Worm (Caenorhabditis elegans) whole organism, L3 larva: ENCODE measurements around the gene F10C2.5.

Experiments used
- R02D3.7 ChIP-seq: fragments of 150-350 bp; optimal IDR thresholded peaks from 2 replicates; lab custom pipeline; 2014; ENCODE audit warnings: missing biosample characterization, missing genetic modification characterization
- ZK546.5 ChIP-seq: sonication (generic microtip); optimal IDR thresholded peaks from 2 replicates; lab custom pipeline; 2017; ENCODE audit warnings: missing biosample characterization, missing genetic modification characterization
- aly-2 ChIP-seq: fragments of 150-350 bp; optimal IDR thresholded peaks from 2 replicates; lab custom pipeline; 2014; ENCODE audit warnings: missing biosample characterization, missing genetic modification characterization
- ama-1 ChIP-seq: fragments of 150-350 bp; optimal IDR thresholded peaks from 2 replicates; lab custom pipeline; 2018
- ceh-16 ChIP-seq: sonication (generic microtip); optimal IDR thresholded peaks from 2 replicates; lab custom pipeline; 2017; ENCODE audit warnings: missing biosample characterization, missing genetic modification characterization
- ceh-28 ChIP-seq: fragments of 150-350 bp; optimal IDR thresholded peaks from 2 replicates; lab custom pipeline; 2014; ENCODE audit warnings: missing biosample characterization, missing genetic modification reagents, missing genetic modification characterization
- ceh-82 ChIP-seq: fragments of 150-350 bp; optimal IDR thresholded peaks from 2 replicates; lab custom pipeline; 2014; ENCODE audit warnings: missing biosample characterization, missing genetic modification characterization
- ceh-9 ChIP-seq: sonication (generic microtip); optimal IDR thresholded peaks from 2 replicates; lab custom pipeline; 2018; ENCODE audit warnings: missing biosample characterization, missing genetic modification characterization
- daf-12 ChIP-seq: fragments of 150-350 bp; optimal IDR thresholded peaks from 2 replicates; lab custom pipeline; 2014; ENCODE audit warnings: missing biosample characterization, missing genetic modification reagents, missing genetic modification characterization
- elt-2 ChIP-seq: sonication (generic microtip); optimal IDR thresholded peaks from 2 replicates; lab custom pipeline; 2016; ENCODE audit warnings: missing genetic modification reagents, mild to moderate bottlenecking, missing genetic modification characterization, missing compliant biosample characterization
- elt-3 ChIP-seq, 3 experiments: fragments of 150-350 bp in 1 of 3; sonication (generic microtip) in 2 of 3; optimal IDR thresholded peaks; 2 replicates in 2 of 3; 4 replicates in 1 of 3; lab custom pipeline; 2014 to 2017; ENCODE audit warnings: missing biosample characterization in 3 of 3, missing genetic modification characterization in 3 of 3
- eor-1 ChIP-seq, 2 experiments: fragments of 150-350 bp; optimal IDR thresholded peaks; 2 replicates each; lab custom pipeline; 2014 to 2018; ENCODE audit warnings: missing biosample characterization in 2 of 2, missing genetic modification characterization in 2 of 2
- fkh-10 ChIP-seq: sonication (generic microtip); optimal IDR thresholded peaks from 2 replicates; lab custom pipeline; 2017; ENCODE audit warnings: missing biosample characterization, missing genetic modification reagents, missing genetic modification characterization
- fos-1 ChIP-seq: fragments of 150-350 bp; optimal IDR thresholded peaks from 2 replicates; lab custom pipeline; 2014; ENCODE audit warnings: missing biosample characterization, missing genetic modification characterization
- hmg-11 ChIP-seq: sonication (generic microtip); optimal IDR thresholded peaks from 2 replicates; lab custom pipeline; 2016; ENCODE audit warnings: missing genetic modification characterization, missing compliant biosample characterization
- jun-1 ChIP-seq: fragments of 150-350 bp; optimal IDR thresholded peaks from 2 replicates; lab custom pipeline; 2014; ENCODE audit warnings: missing biosample characterization, missing genetic modification reagents, missing genetic modification characterization
- lin-15B ChIP-seq: fragments of 150-350 bp; optimal IDR thresholded peaks from 2 replicates; lab custom pipeline; 2014; ENCODE audit warnings: missing biosample characterization, missing genetic modification characterization
- lin-39 ChIP-seq: fragments of 150-350 bp; optimal IDR thresholded peaks from 2 replicates; lab custom pipeline; 2018; ENCODE audit warnings: missing biosample characterization, missing genetic modification reagents, missing genetic modification characterization
- lsy-12 ChIP-seq: sonication (generic microtip); optimal IDR thresholded peaks from 2 replicates; lab custom pipeline; 2016; ENCODE audit warnings: mild to moderate bottlenecking, missing genetic modification characterization, missing compliant biosample characterization
- mdl-1 ChIP-seq: fragments of 150-350 bp; optimal IDR thresholded peaks from 2 replicates; lab custom pipeline; 2014; ENCODE audit warnings: missing biosample characterization, missing genetic modification characterization
- nfya-1 ChIP-seq: sonication (generic microtip); optimal IDR thresholded peaks from 2 replicates; lab custom pipeline; 2017; ENCODE audit warnings: missing genetic modification characterization, mild to moderate bottlenecking, missing compliant biosample characterization, antibody characterized with exemption, moderate library complexity; ENCODE audit not compliant: insufficient read depth
- nhr-11 ChIP-seq: fragments of 150-350 bp; optimal IDR thresholded peaks from 2 replicates; lab custom pipeline; 2014; ENCODE audit warnings: missing biosample characterization, missing genetic modification characterization
- nhr-23 ChIP-seq: fragments of 150-350 bp; optimal IDR thresholded peaks from 2 replicates; lab custom pipeline; 2014; ENCODE audit warnings: missing biosample characterization, missing genetic modification reagents, missing genetic modification characterization
- nhr-25 ChIP-seq: sonication (generic microtip); optimal IDR thresholded peaks from 2 replicates; lab custom pipeline; 2017; ENCODE audit warnings: missing biosample characterization, missing genetic modification characterization
- nhr-43 ChIP-seq: sonication (generic microtip); optimal IDR thresholded peaks from 2 replicates; lab custom pipeline; 2016; ENCODE audit warnings: mild to moderate bottlenecking, missing genetic modification characterization, missing compliant biosample characterization; ENCODE audit not compliant: poor library complexity, severe bottlenecking
- nhr-67 ChIP-seq: fragments of 150-350 bp; optimal IDR thresholded peaks from 2 replicates; lab custom pipeline; 2014; ENCODE audit warnings: missing biosample characterization, missing genetic modification characterization
- nhr-76 ChIP-seq: fragments of 150-350 bp; sonication (generic microtip); optimal IDR thresholded peaks from 5 replicates; lab custom pipeline; 2014; ENCODE audit warnings: missing biosample characterization, missing genetic modification characterization
- pha-4 ChIP-seq: fragments of 150-350 bp; optimal IDR thresholded peaks from 2 replicates; lab custom pipeline; 2014; ENCODE audit warnings: missing biosample characterization, missing genetic modification reagents, missing genetic modification characterization
- pqm-1 ChIP-seq: fragments of 150-350 bp; optimal IDR thresholded peaks from 2 replicates; lab custom pipeline; 2017; ENCODE audit warnings: missing biosample characterization, missing genetic modification characterization, inconsistent platforms
- sea-2 ChIP-seq: fragments of 150-350 bp; sonication (generic microtip); optimal IDR thresholded peaks from 4 replicates; lab custom pipeline; 2014; ENCODE audit warnings: missing biosample characterization, missing genetic modification reagents, missing genetic modification characterization
- snpc-4 ChIP-seq: fragments of 150-350 bp; optimal IDR thresholded peaks from 2 replicates; lab custom pipeline; 2014; ENCODE audit warnings: missing biosample characterization, missing genetic modification characterization
- tbx-2 ChIP-seq: sonication (generic microtip); optimal IDR thresholded peaks from 2 replicates; lab custom pipeline; 2016; ENCODE audit warnings: mild to moderate bottlenecking, missing genetic modification characterization, missing compliant biosample characterization
- unc-39 ChIP-seq: sonication (generic microtip); optimal IDR thresholded peaks from 4 replicates; lab custom pipeline; 2017; ENCODE audit warnings: missing biosample characterization, missing genetic modification characterization
- unc-62 ChIP-seq: fragments of 150-350 bp; sonication (generic microtip); optimal IDR thresholded peaks from 4 replicates; lab custom pipeline; 2014; ENCODE audit warnings: missing biosample characterization, missing genetic modification reagents, missing genetic modification characterization
- zag-1 ChIP-seq: fragments of 150-350 bp; optimal IDR thresholded peaks from 2 replicates; lab custom pipeline; 2014; ENCODE audit warnings: missing biosample characterization, missing genetic modification characterization
- ztf-11 ChIP-seq: fragments of 150-350 bp; optimal IDR thresholded peaks from 2 replicates; lab custom pipeline; 2014; ENCODE audit warnings: missing biosample characterization, missing genetic modification characterization

The F10C2.5 gene

DNA sequence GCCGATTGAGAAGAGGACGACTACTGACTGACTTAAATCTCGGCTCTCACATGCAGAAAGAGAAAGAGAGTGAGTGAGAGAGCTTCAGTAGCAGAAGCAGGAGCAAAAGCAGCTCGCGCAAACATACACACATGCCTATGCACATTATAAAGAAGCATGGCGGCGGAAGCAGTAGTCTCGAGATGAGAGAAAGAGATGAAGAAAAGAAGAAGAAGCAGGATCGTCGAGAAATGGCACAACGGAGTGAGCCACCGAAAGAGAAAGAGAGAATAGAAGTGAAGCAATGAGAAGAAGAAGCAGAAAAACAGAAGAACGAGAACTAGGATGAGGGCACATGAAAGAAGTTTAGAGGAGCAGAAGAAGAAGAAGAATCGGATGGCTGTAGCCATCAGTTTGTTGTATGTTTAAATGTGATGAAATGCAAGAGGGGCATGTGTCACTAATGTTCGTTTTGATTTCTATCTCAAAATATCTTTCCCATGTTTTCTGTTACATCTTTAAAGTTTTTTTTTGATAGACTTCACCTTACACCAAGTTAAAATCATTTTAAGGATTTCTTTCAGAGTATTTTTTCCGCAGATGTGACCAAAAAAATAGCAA lies 18.3 kb upstream of the F10C2.5 start:
- TF ChIP-seq nfya-1 (tag; lab: Kevin White, UChicago) (peak; percentile 75), hmg-11 (tag; lab: Kevin White, UChicago) (peak; percentile 21), fkh-10 (peak; percentile 84), ceh-16 (tag; lab: Kevin White, UChicago) (no peak), snpc-4 (tag; lab: Kevin White, UChicago) (peak; percentile 24), pqm-1 (tag; lab: Kevin White, UChicago) (no peak), lin-15B (peak; percentile 8), lin-39 (tag; lab: Kevin White, UChicago) (peak; percentile 74)

DNA sequence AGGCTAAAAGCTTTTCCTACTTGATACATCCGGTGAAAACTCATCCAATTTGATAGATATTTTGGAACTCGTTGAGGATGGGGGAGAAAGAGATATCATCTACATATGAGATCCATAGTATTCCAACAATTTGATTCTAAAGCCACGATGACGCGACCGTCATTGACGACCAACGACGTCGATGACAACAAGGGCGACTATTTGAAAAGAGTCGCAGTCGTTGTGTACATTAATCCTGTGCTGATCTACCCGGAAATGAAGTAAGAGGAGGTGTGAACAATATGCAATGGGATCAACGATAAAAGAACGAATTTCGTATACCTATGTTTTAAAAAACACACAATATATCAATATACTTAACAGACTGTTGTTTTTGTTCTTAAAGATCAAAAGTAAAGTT lies 17.1 kb upstream of the F10C2.5 start:
- TF ChIP-seq elt-2 (tag; lab: Kevin White, UChicago) (no peak), nfya-1 (tag; lab: Kevin White, UChicago) (no peak), lsy-12 (tag; lab: Kevin White, UChicago) (no peak), ceh-82 (tag; lab: Kevin White, UChicago) (no peak), mdl-1 (tag; lab: Kevin White, UChicago) (no peak), fkh-10 (no peak), ztf-11 (no peak), ceh-16 (tag; lab: Kevin White, UChicago) (no peak), snpc-4 (tag; lab: Kevin White, UChicago) (no peak), eor-1 (tag; optimal IDR thresholded peaks at IDR 0.05; lab: Kevin White, UChicago) (no peak), sea-2 (GFP tag; lab: Kevin White, UChicago) (no peak), ceh-9 (tag; lab: Kevin White, UChicago) (no peak), jun-1 (tag; lab: Kevin White, UChicago) (no peak), ama-1 (no peak), pqm-1 (tag; lab: Kevin White, UChicago) (no peak), unc-62 (GFP tag; lab: Kevin White, UChicago) (no peak), elt-3 (tag; optimal IDR thresholded peaks at IDR 0.05; lab: Kevin White, UChicago) (no peak), nhr-67 (tag; lab: Kevin White, UChicago) (no peak), lin-15B (no peak), nhr-43 (tag; lab: Kevin White, UChicago) (no peak)

ce11 chrV:12032060-12032459 lies 13.2 kb upstream of the F10C2.5 start, which contains the start of gene pkc-1:
TSS of gene pkc-1 (minus strand) at chrV:12032160.
- TF ChIP-seq fkh-10 (no peak), aly-2 (tag; lab: Kevin White, UChicago) (no peak), tbx-2 (tag; lab: Kevin White, UChicago) (no peak), ZK546.5 (tag; lab: Kevin White, UChicago) (no peak), snpc-4 (tag; lab: Kevin White, UChicago) (no peak), nhr-11 (tag; lab: Kevin White, UChicago) (no peak), sea-2 (GFP tag; lab: Kevin White, UChicago) (no peak), nhr-25 (no peak), elt-3 (tag; optimal IDR thresholded peaks at IDR 0.05; lab: Kevin White, UChicago) (no peak), ceh-16 (tag; lab: Kevin White, UChicago) (no peak), jun-1 (tag; lab: Kevin White, UChicago) (no peak), ztf-11 (no peak), unc-39 (no peak), lin-39 (tag; lab: Kevin White, UChicago) (no peak), unc-62 (GFP tag; lab: Kevin White, UChicago) (no peak), daf-12 (tag; lab: Kevin White, UChicago) (no peak)
- TF ChIP-seq, all 47 proteins: peak for 0

DNA sequence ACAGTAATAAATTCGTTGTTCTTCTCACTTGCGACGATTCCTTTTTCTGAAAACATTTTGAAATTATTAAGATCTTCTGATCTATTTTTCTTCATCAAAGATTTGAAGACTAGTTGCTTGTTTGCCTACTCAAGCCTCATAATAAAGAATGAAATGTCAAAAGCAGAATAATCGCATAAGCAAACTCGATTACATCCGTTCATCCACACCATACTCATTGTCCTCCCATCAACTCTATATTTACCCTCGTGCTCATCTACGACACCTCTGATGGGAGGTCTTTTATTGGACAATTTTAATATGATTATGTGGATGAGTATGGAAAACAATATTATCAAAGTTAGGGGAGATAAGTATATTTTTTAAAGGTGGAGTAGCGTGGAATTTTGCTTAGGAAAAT lies 11.4 kb upstream of the F10C2.5 start:
- TF ChIP-seq ZK546.5 (tag; lab: Kevin White, UChicago) (no peak), sea-2 (GFP tag; lab: Kevin White, UChicago) (no peak), ceh-16 (tag; lab: Kevin White, UChicago) (no peak), zag-1 (tag; lab: Kevin White, UChicago) (no peak), nhr-25 (no peak), ztf-11 (no peak), hmg-11 (tag; lab: Kevin White, UChicago) (no peak), nhr-67 (tag; lab: Kevin White, UChicago) (no peak), nhr-76 (no peak), R02D3.7 (tag; lab: Kevin White, UChicago) (no peak), fos-1 (tag; lab: Kevin White, UChicago) (no peak), ceh-28 (tag; lab: Kevin White, UChicago) (no peak), nfya-1 (tag; lab: Kevin White, UChicago) (no peak), elt-2 (tag; lab: Kevin White, UChicago) (no peak), pha-4 (tag; lab: Kevin White, UChicago) (no peak), nhr-23 (tag; lab: Kevin White, UChicago) (no peak), unc-39 (no peak)
